Worm (Caenorhabditis elegans) whole organism, L4 larva: ENCODE data around the gene tra-4.
A peak's percentile ranks its signal among the peaks of the same experiment; 100 is the strongest.

ENCODE experiments used
- F26F4.8 ChIP-seq: fragments of 200-800 bp; sonication (Bioruptor generic); conservative IDR thresholded peaks from 2 replicates; pipeline ENCODE4 v1.3.6; 2022; ENCODE audit warnings: missing genetic modification characterization, missing compliant biosample characterization
- F37D6.2 ChIP-seq: sonication (generic microtip); optimal IDR thresholded peaks from 2 replicates; lab custom pipeline; 2016; ENCODE audit warnings: mild to moderate bottlenecking, missing genetic modification characterization, missing compliant biosample characterization
- R02D3.7 ChIP-seq: fragments of 150-350 bp; sonication (generic microtip); optimal IDR thresholded peaks from 3 replicates; lab custom pipeline; 2014; ENCODE audit warnings: missing biosample characterization, missing genetic modification characterization
- Y105C5A.15 ChIP-seq: fragments of 200-800 bp; sonication (Bioruptor generic); IDR thresholded peaks from 2 replicates; pipeline ENCODE4 v1.3.6; 2022; ENCODE audit warnings: missing genetic modification characterization, missing compliant biosample characterization
- aha-1 ChIP-seq: fragments of 150-350 bp; peaks from one replicate; lab custom pipeline; 2014; ENCODE audit warnings: missing biosample characterization, missing genetic modification characterization
- ceh-62 ChIP-seq: sonication (generic microtip); optimal IDR thresholded peaks from 2 replicates; lab custom pipeline; 2017; ENCODE audit warnings: missing biosample characterization, missing genetic modification characterization
- ces-1 ChIP-seq: fragments of 150-350 bp; sonication (generic microtip); optimal IDR thresholded peaks from 4 replicates; lab custom pipeline; 2014; ENCODE audit warnings: missing biosample characterization, missing genetic modification reagents, missing genetic modification characterization
- cey-2 ChIP-seq: sonication (generic microtip); optimal IDR thresholded peaks from 3 replicates; lab custom pipeline; 2017; ENCODE audit warnings: missing genetic modification characterization, mild to moderate bottlenecking, missing compliant biosample characterization, antibody characterized with exemption, borderline replicate concordance; ENCODE audit not compliant: insufficient read depth
- daf-12 ChIP-seq: fragments of 150-350 bp; optimal IDR thresholded peaks from 2 replicates; lab custom pipeline; 2014; ENCODE audit warnings: missing biosample characterization, missing genetic modification reagents, missing genetic modification characterization
- daf-16 ChIP-seq, 3 experiments: sonication (generic microtip); optimal IDR thresholded peaks; 2 replicates each; lab custom pipeline; 2016 to 2017; ENCODE audit warnings: missing genetic modification characterization in 3 of 3, missing genetic modification reagents in 3 of 3, mild to moderate bottlenecking in 2 of 3, missing compliant biosample characterization in 2 of 3, missing biosample characterization in 1 of 3, moderate library complexity in 1 of 3
- dmd-6 ChIP-seq: fragments of 200-800 bp; sonication (Bioruptor generic); IDR thresholded peaks from 2 replicates; pipeline ENCODE4 v1.3.6; 2022; ENCODE audit warnings: missing genetic modification reagents, missing genetic modification characterization, missing compliant biosample characterization
- dmd-8 ChIP-seq: fragments of 200-800 bp; sonication (Bioruptor generic); IDR thresholded peaks from 2 replicates; pipeline ENCODE4 v1.3.6; 2022; ENCODE audit warnings: missing genetic modification characterization, missing compliant biosample characterization
- dmd-9 ChIP-seq: fragments of 200-800 bp; sonication (Bioruptor generic); IDR thresholded peaks from 2 replicates; pipeline ENCODE4 v1.3.6; 2022; ENCODE audit warnings: missing genetic modification reagents, missing genetic modification characterization, missing compliant biosample characterization
- duxl-1 ChIP-seq: sonication (generic microtip); optimal IDR thresholded peaks from 2 replicates; lab custom pipeline; 2016; ENCODE audit warnings: mild to moderate bottlenecking, missing genetic modification characterization, moderate library complexity, missing compliant biosample characterization; ENCODE audit not compliant: poor library complexity
- dve-1 ChIP-seq: sonication (generic microtip); optimal IDR thresholded peaks from 2 replicates; lab custom pipeline; 2017; ENCODE audit warnings: antibody characterized with exemption, mild to moderate bottlenecking, missing genetic modification characterization, missing compliant biosample characterization; ENCODE audit not compliant: insufficient read depth
- fkh-10 ChIP-seq: fragments of 150-350 bp; optimal IDR thresholded peaks from 2 replicates; lab custom pipeline; 2014; ENCODE audit warnings: missing biosample characterization, missing genetic modification reagents, missing genetic modification characterization
- gei-8 ChIP-seq: fragments of 200-800 bp; sonication (Bioruptor generic); optimal IDR thresholded peaks from 2 replicates; lab custom pipeline; 2018; ENCODE audit warnings: mild to moderate bottlenecking, missing genetic modification characterization, missing compliant biosample characterization
- hlh-11 ChIP-seq: fragments of 200-800 bp; sonication (Bioruptor generic); optimal IDR thresholded peaks from 2 replicates; lab custom pipeline; 2018; ENCODE audit warnings: mild to moderate bottlenecking, missing genetic modification characterization, missing compliant biosample characterization
- hlh-30 ChIP-seq: sonication (generic microtip); optimal IDR thresholded peaks from 2 replicates; lab custom pipeline; 2017; ENCODE audit warnings: antibody characterized with exemption, mild to moderate bottlenecking, missing genetic modification characterization, missing compliant biosample characterization; ENCODE audit not compliant: insufficient read depth
- hmg-1.1 ChIP-seq: fragments of 200-800 bp; sonication (Bioruptor generic); IDR thresholded peaks from 2 replicates; pipeline ENCODE4 v1.3.6; 2022; ENCODE audit warnings: missing genetic modification reagents, missing genetic modification characterization, missing compliant biosample characterization
- jun-1 ChIP-seq: fragments of 150-350 bp; optimal IDR thresholded peaks from 2 replicates; lab custom pipeline; 2014; ENCODE audit warnings: missing biosample characterization, missing genetic modification reagents, missing genetic modification characterization
- lin-1 ChIP-seq: fragments of 200-800 bp; sonication (Bioruptor generic); IDR thresholded peaks from 2 replicates; pipeline ENCODE4 v1.3.6; 2022; ENCODE audit warnings: missing genetic modification reagents, missing genetic modification characterization, missing compliant biosample characterization
- lin-13 ChIP-seq: fragments of 150-350 bp; optimal IDR thresholded peaks from 2 replicates; lab custom pipeline; 2014; ENCODE audit warnings: missing biosample characterization, missing genetic modification reagents, missing genetic modification characterization
- lin-15B ChIP-seq: fragments of 150-350 bp; sonication (generic microtip); optimal IDR thresholded peaks from 3 replicates; lab custom pipeline; 2014; ENCODE audit warnings: missing biosample characterization, missing genetic modification characterization
- lin-29 ChIP-seq: fragments of 200-800 bp; sonication (Bioruptor generic); IDR thresholded peaks from 2 replicates; pipeline ENCODE4 v1.3.6; 2022; ENCODE audit warnings: missing genetic modification reagents, missing genetic modification characterization, missing compliant biosample characterization
- lin-38 ChIP-seq: fragments of 200-800 bp; sonication (Bioruptor generic); IDR thresholded peaks from 2 replicates; pipeline ENCODE4 v1.3.6; 2022; ENCODE audit warnings: missing genetic modification reagents, missing genetic modification characterization, missing compliant biosample characterization
- lin-39 ChIP-seq: fragments of 150-350 bp; optimal IDR thresholded peaks from 2 replicates; lab custom pipeline; 2014; ENCODE audit warnings: missing biosample characterization, missing genetic modification reagents, missing genetic modification characterization
- lir-3 ChIP-seq: sonication (generic microtip); optimal IDR thresholded peaks from 2 replicates; lab custom pipeline; 2016; ENCODE audit warnings: mild to moderate bottlenecking, missing genetic modification characterization, missing compliant biosample characterization
- lsy-2 ChIP-seq, 2 experiments: fragments of 150-350 bp in 1 of 2; sonication (generic microtip) in 1 of 2; optimal IDR thresholded peaks; 2 replicates each; lab custom pipeline; 2014 to 2017; ENCODE audit warnings: missing biosample characterization in 2 of 2, missing genetic modification characterization in 2 of 2
- mdl-1 ChIP-seq, 2 experiments: fragments of 150-350 bp in 1 of 2; sonication (generic microtip) in 1 of 2; optimal IDR thresholded peaks; 2 replicates each; lab custom pipeline; 2014 to 2017; ENCODE audit warnings: missing biosample characterization in 2 of 2, missing genetic modification characterization in 2 of 2
- mdt-29 ChIP-seq: fragments of 200-800 bp; sonication (Bioruptor generic); IDR thresholded peaks from 2 replicates; pipeline ENCODE4 v1.3.6; 2022; ENCODE audit warnings: missing genetic modification reagents, missing genetic modification characterization, missing compliant biosample characterization
- mep-1 ChIP-seq: fragments of 150-350 bp; sonication (generic microtip); optimal IDR thresholded peaks from 3 replicates; lab custom pipeline; 2014; ENCODE audit warnings: missing biosample characterization, missing genetic modification characterization
- mxl-2 ChIP-seq: fragments of 200-800 bp; sonication (Bioruptor generic); conservative IDR thresholded peaks from 2 replicates; pipeline ENCODE4 v1.3.6; 2022; ENCODE audit warnings: missing genetic modification reagents, missing genetic modification characterization, missing compliant biosample characterization
- mxl-3 ChIP-seq: fragments of 200-800 bp; sonication (Bioruptor generic); optimal IDR thresholded peaks from 2 replicates; lab custom pipeline; 2018; ENCODE audit warnings: mild to moderate bottlenecking, missing genetic modification characterization, missing compliant biosample characterization
- nhr-11 ChIP-seq: fragments of 150-350 bp; optimal IDR thresholded peaks from 2 replicates; lab custom pipeline; 2014; ENCODE audit warnings: missing biosample characterization, missing genetic modification characterization
- nhr-237 ChIP-seq: sonication (generic microtip); optimal IDR thresholded peaks from 2 replicates; lab custom pipeline; 2017; ENCODE audit warnings: missing biosample characterization, missing genetic modification characterization
- nhr-28 ChIP-seq: fragments of 150-350 bp; optimal IDR thresholded peaks from 2 replicates; lab custom pipeline; 2014; ENCODE audit warnings: missing biosample characterization, missing genetic modification characterization
- nhr-41 ChIP-seq: fragments of 200-800 bp; sonication (Bioruptor generic); IDR thresholded peaks from 2 replicates; pipeline ENCODE4 v1.3.6; 2022; ENCODE audit warnings: missing genetic modification reagents, missing genetic modification characterization, missing compliant biosample characterization
- nhr-77 ChIP-seq: fragments of 150-350 bp; optimal IDR thresholded peaks from 2 replicates; lab custom pipeline; 2014; ENCODE audit warnings: missing biosample characterization, missing genetic modification characterization
- php-3 ChIP-seq: fragments of 200-800 bp; sonication (Bioruptor generic); IDR thresholded peaks from 2 replicates; pipeline ENCODE4 v1.3.6; 2022; ENCODE audit warnings: missing genetic modification reagents, missing genetic modification characterization, missing compliant biosample characterization
- sdz-12 ChIP-seq: fragments of 200-800 bp; sonication (Bioruptor generic); optimal IDR thresholded peaks from 2 replicates; lab custom pipeline; 2018; ENCODE audit warnings: mild to moderate bottlenecking, missing genetic modification characterization, missing compliant biosample characterization
- set-16 ChIP-seq: fragments of 200-800 bp; sonication (Bioruptor generic); IDR thresholded peaks from 2 replicates; pipeline ENCODE4 v1.3.6; 2022; ENCODE audit warnings: missing genetic modification reagents, missing genetic modification characterization, missing compliant biosample characterization
- skn-1 ChIP-seq: fragments of 150-350 bp; optimal IDR thresholded peaks from 2 replicates; lab custom pipeline; 2014; ENCODE audit warnings: missing biosample characterization, missing genetic modification characterization
- snpc-1.2 ChIP-seq: fragments of 200-800 bp; sonication (Bioruptor generic); IDR thresholded peaks from 2 replicates; pipeline ENCODE4 v1.3.6; 2022; ENCODE audit warnings: missing genetic modification reagents, missing genetic modification characterization, missing compliant biosample characterization
- snpc-4 ChIP-seq: fragments of 150-350 bp; optimal IDR thresholded peaks from 2 replicates; lab custom pipeline; 2014; ENCODE audit warnings: missing biosample characterization, missing genetic modification characterization
- tag-97 ChIP-seq: fragments of 200-800 bp; sonication (Bioruptor generic); IDR thresholded peaks from 2 replicates; pipeline ENCODE4 v1.3.6; 2022; ENCODE audit warnings: missing genetic modification characterization, missing compliant biosample characterization
- tra-1 ChIP-seq: fragments of 200-800 bp; sonication (Bioruptor generic); IDR thresholded peaks from 2 replicates; pipeline ENCODE4 v1.3.6; 2022; ENCODE audit warnings: missing genetic modification reagents, missing genetic modification characterization, missing compliant biosample characterization
- unc-39 ChIP-seq: sonication (generic microtip); optimal IDR thresholded peaks from 2 replicates; lab custom pipeline; 2017; ENCODE audit warnings: missing biosample characterization, missing genetic modification characterization
- unc-62 ChIP-seq, 3 experiments: fragments of 150-350 bp in 1 of 3; sonication (generic microtip); optimal IDR thresholded peaks in 2 of 3; peaks in 1 of 3; 1 replicate in 1 of 3; 2 replicates in 2 of 3; lab custom pipeline; 2014 to 2017; ENCODE audit warnings: missing biosample characterization in 3 of 3, missing genetic modification characterization in 3 of 3, missing genetic modification reagents in 3 of 3, missing genotype in 1 of 3
- zip-2 ChIP-seq: fragments of 150-350 bp; optimal IDR thresholded peaks from 2 replicates; lab custom pipeline; 2014; ENCODE audit warnings: missing biosample characterization, missing genetic modification characterization
- ztf-11 ChIP-seq: fragments of 150-350 bp; optimal IDR thresholded peaks from 2 replicates; lab custom pipeline; 2014; ENCODE audit warnings: missing biosample characterization, missing genetic modification characterization

tra-4 gene

ce11 chrX:2807390-2807789, 50.0 kb downstream of the tra-4 start, which contains the start of gene C14A11.5:
Gene C14A11.5, minus strand, starts transcription at chrX:2807528.
- TF ChIP-seq gei-8 (GFP tag; lab: Kevin White, UChicago) (no peak), Y105C5A.15 (GFP tag; lab: Robert Waterston, UW) (no peak), skn-1 (tag; lab: Kevin White, UChicago) (no peak), set-16 (no peak), R02D3.7 (tag; lab: Kevin White, UChicago) (no peak), mdl-1 (tag; optimal IDR thresholded peaks at IDR 0.05; lab: Kevin White, UChicago) (peak in 1 of 2 experiments; percentile 37), ces-1 (GFP tag; lab: Kevin White, UChicago) (no peak), unc-39 (tag; lab: Kevin White, UChicago) (no peak), dmd-8 (GFP tag; lab: Robert Waterston, UW) (no peak), hlh-30 (tag; lab: Kevin White, UChicago) (peak; percentile 78), nhr-11 (no peak), mdt-29 (no peak), daf-12 (tag; lab: Kevin White, UChicago) (no peak), nhr-77 (tag; lab: Kevin White, UChicago) (no peak), fkh-10 (peak; percentile 58), F26F4.8 (no peak), nhr-28 (no peak), dve-1 (tag; lab: Kevin White, UChicago) (no peak), lir-3 (no peak), tag-97 (GFP tag; lab: Robert Waterston, UW) (no peak), sdz-12 (no peak), lin-1 (GFP tag; lab: Robert Waterston, UW) (no peak), F37D6.2 (peak; percentile 15), unc-62 (GFP tag; optimal IDR thresholded peaks at IDR 0.05 in 1 of 2; lab: Kevin White, UChicago) (no peak), unc-62 (tag; optimal IDR thresholded peaks at IDR 0.05; lab: Kevin White, UChicago) (no peak), lin-39 (tag; lab: Kevin White, UChicago) (no peak), lin-13 (GFP tag; lab: Kevin White, UChicago) (no peak), mxl-2 (GFP tag; lab: Robert Waterston, UW) (no peak), hmg-1.1 (GFP tag; lab: Robert Waterston, UW) (peak; percentile 21; the same call in 1 of the 2 replicates), nhr-41 (GFP tag; lab: Robert Waterston, UW) (no peak), tra-1 (GFP tag; lab: Robert Waterston, UW) (no peak), lin-15B (tag; lab: Kevin White, UChicago) (no peak), mxl-3 (GFP tag; lab: Kevin White, UChicago) (no peak), ztf-11 (tag; lab: Kevin White, UChicago) (no peak), duxl-1 (tag; lab: Kevin White, UChicago) (no peak), nhr-237 (tag; lab: Kevin White, UChicago) (no peak), php-3 (GFP tag; lab: Robert Waterston, UW) (no peak), hlh-11 (no peak), lsy-2 (tag; optimal IDR thresholded peaks at IDR 0.05; lab: Kevin White, UChicago) (peak; percentile 6 to 44), zip-2 (tag; lab: Kevin White, UChicago) (no peak), dmd-9 (no peak), lin-29 (GFP tag; lab: Robert Waterston, UW) (no peak), daf-16 (GFP tag; optimal IDR thresholded peaks at IDR 0.05; lab: Kevin White, UChicago) (no peak), daf-16 (tag; optimal IDR thresholded peaks at IDR 0.05; lab: Kevin White, UChicago) (no peak), lin-38 (GFP tag; lab: Robert Waterston, UW) (no peak), snpc-1.2 (GFP tag; lab: Robert Waterston, UW) (no peak), dmd-6 (peak; percentile 18; the same call in 1 of the 2 replicates), cey-2 (tag; lab: Kevin White, UChicago) (no peak), jun-1 (tag; lab: Kevin White, UChicago) (no peak), ceh-62 (tag; lab: Kevin White, UChicago) (no peak), mep-1 (tag; lab: Kevin White, UChicago) (peak; percentile 7), aha-1 (tag; lab: Kevin White, UChicago) (peak; percentile 52), snpc-4 (no peak)
